Fruit fly (Drosophila melanogaster): ENCODE data around the gene Sap130.
A peak's percentile ranks its signal among the peaks of the same experiment; 100 is the strongest.

The Sap130 gene

DNA sequence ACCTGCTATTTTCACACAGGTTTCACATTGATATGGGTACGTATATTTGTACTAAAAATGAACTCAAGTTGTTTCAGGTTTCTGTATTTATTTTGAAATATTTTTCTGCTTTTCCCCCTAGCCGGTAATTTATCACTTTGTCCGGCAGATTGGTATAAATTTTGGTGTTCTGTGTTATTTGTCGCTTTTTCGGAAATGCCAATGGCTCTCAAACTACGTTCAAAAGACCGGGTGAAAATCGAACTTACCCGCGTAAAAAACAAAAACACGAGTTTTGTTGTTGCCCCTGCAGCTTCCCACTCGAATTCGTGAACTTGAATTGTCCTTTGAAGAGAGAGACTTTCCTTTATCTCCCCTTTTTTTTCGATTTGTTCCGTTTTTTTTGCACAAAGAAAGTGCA lies 36.8 kb downstream of the Sap130 start:
- TF ChIP-seq Clk (GFP tag; optimal IDR thresholded peaks at IDR 0.05): no peak
- no peak for TF ChIP-seq CG12768 (GFP tag; optimal IDR thresholded peaks at IDR 0.05)
- no peak for TF ChIP-seq Mnt (GFP tag; optimal IDR thresholded peaks at IDR 0.05)
- TF ChIP-seq Hr96 (GFP tag; optimal IDR thresholded peaks at IDR 0.05): no peak
- TF ChIP-seq CG14711 (tag; optimal IDR thresholded peaks at IDR 0.05): no peak
- TF ChIP-seq CG1620 (GFP tag; optimal IDR thresholded peaks at IDR 0.05): no peak
- no peak for TF ChIP-seq kay (GFP tag; ENCODE audit: borderline replicate concordance)
- TF ChIP-seq CG7045 (GFP tag; optimal IDR thresholded peaks at IDR 0.05): no peak
- no peak for TF ChIP-seq toe (GFP tag; optimal IDR thresholded peaks at IDR 0.05)
- no peak for TF ChIP-seq CG33017 (tag; optimal IDR thresholded peaks at IDR 0.05)
- TF ChIP-seq tj (GFP tag; optimal IDR thresholded peaks at IDR 0.05): no peak
- TF ChIP-seq pad (GFP tag; optimal IDR thresholded peaks at IDR 0.05): no peak

DNA sequence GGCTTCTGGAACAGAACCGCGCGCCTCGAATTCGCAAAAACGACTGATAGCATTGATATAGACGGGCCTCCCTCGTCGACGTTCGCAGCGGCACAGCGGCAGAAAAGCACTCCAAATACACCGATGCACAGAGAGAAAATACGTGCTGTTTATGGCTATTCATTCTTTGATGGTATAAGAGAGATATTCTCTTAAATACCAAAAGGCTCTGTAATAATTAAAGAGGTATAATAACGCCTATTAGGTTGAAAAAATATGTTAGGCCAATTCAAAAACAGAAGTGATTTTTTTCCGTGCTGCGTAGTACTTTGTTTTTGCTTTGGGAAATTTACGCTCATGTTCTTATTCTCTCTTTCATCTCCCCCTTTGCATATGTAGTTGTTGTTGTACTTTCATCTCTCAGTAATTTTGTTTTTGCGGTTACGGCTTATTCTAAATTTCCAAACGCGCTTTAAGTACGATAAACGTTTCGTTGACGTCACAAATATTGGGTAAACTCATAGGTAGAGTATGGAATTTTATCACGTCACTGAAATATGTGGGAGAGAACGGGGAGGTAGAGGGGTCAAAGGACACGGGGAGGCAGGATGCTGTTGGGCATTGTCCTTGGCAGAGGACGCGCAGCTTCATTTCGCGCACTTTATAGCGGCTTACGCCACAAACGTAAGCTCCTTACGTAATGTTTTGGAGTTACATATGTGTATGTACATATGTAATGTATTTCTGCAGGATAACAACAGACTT lies 37.5 kb downstream of the Sap130 start, which contains the start of gene nebu:
Gene nebu, minus strand, starts transcription at position 51 of the 744 bp plus-strand sequence.
- TF ChIP-seq CG5204 (GFP tag; optimal IDR thresholded peaks at IDR 0.05) (peak; percentile 98), CG12768 (GFP tag; optimal IDR thresholded peaks at IDR 0.05) (peak; percentile 98), kay (GFP tag; ENCODE audit: borderline replicate concordance) (peak; percentile 93), bab1 (GFP tag; optimal IDR thresholded peaks at IDR 0.05) (peak; percentile 97), pad (GFP tag; optimal IDR thresholded peaks at IDR 0.05) (peak; percentile 87), Crg-1 (GFP tag; optimal IDR thresholded peaks at IDR 0.05) (peak; percentile 95), CG7101 (tag; optimal IDR thresholded peaks at IDR 0.05) (peak; percentile 97), Mnt (GFP tag; optimal IDR thresholded peaks at IDR 0.05) (peak; percentile 91), toe (GFP tag; optimal IDR thresholded peaks at IDR 0.05) (peak; percentile 97), CG11617 (GFP tag; optimal IDR thresholded peaks at IDR 0.05) (peak; percentile 98), tj (GFP tag; optimal IDR thresholded peaks at IDR 0.05) (peak; percentile 88), CG1620 (GFP tag; optimal IDR thresholded peaks at IDR 0.05) (peak; percentile 97), Clk (GFP tag; optimal IDR thresholded peaks at IDR 0.05) (peak; percentile 98), CG33017 (tag; optimal IDR thresholded peaks at IDR 0.05) (peak; percentile 99), Hr96 (GFP tag; optimal IDR thresholded peaks at IDR 0.05) (peak; percentile 98), CG14711 (tag; optimal IDR thresholded peaks at IDR 0.05) (peak; percentile 94), CG7045 (GFP tag; optimal IDR thresholded peaks at IDR 0.05) (peak; percentile 99), cic (GFP tag; optimal IDR thresholded peaks at IDR 0.05) (peak; percentile 94), ovo (GFP tag; optimal IDR thresholded peaks at IDR 0.05) (peak; percentile 88), cnc (optimal IDR thresholded peaks at IDR 0.05) (no peak)

DNA sequence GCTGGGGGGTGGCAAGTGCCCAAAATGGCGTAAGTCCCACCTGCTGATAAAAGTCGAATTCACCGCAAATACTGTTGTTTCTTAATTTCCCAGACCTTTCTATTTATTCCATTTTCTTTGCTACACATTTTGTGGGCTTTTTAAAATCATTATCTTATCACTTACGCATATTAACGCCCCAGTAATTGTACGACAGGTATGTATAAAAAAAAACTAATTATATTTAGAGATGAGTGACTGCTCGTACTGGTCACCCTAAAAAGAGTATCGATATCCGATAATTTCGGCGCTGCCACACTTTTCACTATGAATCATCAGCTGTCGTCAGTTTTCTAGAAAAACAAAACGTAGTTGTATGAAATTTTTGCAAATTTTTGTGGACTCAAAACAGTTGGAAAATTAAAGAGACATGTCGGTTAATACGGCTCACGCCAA lies 44.2 kb downstream of the Sap130 start, which contains the start of the genes CG10948 and Wbp2:
Gene CG10948, minus strand, starts transcription at position 251 of the 435 bp plus-strand sequence.
Gene Wbp2, plus strand, starts transcription at position 299 of the 435 bp plus-strand sequence.
- no peak for TF ChIP-seq Hr96 (GFP tag; optimal IDR thresholded peaks at IDR 0.05)
- peak; percentile 55 for TF ChIP-seq tj (GFP tag; optimal IDR thresholded peaks at IDR 0.05)
- TF ChIP-seq CG12768 (GFP tag; optimal IDR thresholded peaks at IDR 0.05): peak; percentile 4
- no peak for TF ChIP-seq Crg-1 (GFP tag; optimal IDR thresholded peaks at IDR 0.05)
- peak; percentile 100 for TF ChIP-seq kay (GFP tag; ENCODE audit: borderline replicate concordance)
- TF ChIP-seq CG11617 (GFP tag; optimal IDR thresholded peaks at IDR 0.05): peak; percentile 71
- peak; percentile 30 for TF ChIP-seq Mnt (GFP tag; optimal IDR thresholded peaks at IDR 0.05)
- TF ChIP-seq CG33017 (tag; optimal IDR thresholded peaks at IDR 0.05): peak; percentile 17
- TF ChIP-seq bab1 (GFP tag; optimal IDR thresholded peaks at IDR 0.05): peak; percentile 52
- TF ChIP-seq pad (GFP tag; optimal IDR thresholded peaks at IDR 0.05): peak; percentile 12
- TF ChIP-seq CG7101 (tag; optimal IDR thresholded peaks at IDR 0.05): peak; percentile 34
- TF ChIP-seq toe (GFP tag; optimal IDR thresholded peaks at IDR 0.05): no peak
- peak; percentile 87 for TF ChIP-seq cic (GFP tag; optimal IDR thresholded peaks at IDR 0.05)

DNA sequence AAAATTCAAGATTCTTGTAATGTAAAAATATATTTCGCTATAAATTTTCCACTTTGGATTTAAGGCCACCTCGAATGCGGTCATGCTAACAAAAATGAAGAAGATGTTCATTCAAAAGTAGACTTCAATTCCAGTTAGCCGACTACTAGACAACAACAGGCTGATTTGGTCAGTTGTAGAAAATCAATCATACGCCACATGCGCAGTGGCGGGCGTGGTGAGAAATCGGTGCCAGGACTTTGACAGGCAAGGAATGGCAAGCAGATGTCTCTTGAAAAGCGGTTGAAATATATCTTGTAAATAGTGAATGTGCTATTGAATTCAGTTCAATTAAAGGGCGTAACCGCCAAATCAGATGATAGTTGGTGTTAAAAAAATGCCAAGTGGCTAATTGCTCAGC lies 47.7 kb downstream of the Sap130 start, which contains the start of gene Ent3:
Gene Ent3, plus strand, starts transcription at position 224 of the 400 bp plus-strand sequence.
- TF ChIP-seq Crg-1 (GFP tag; optimal IDR thresholded peaks at IDR 0.05) (no peak), CG11617 (GFP tag; optimal IDR thresholded peaks at IDR 0.05) (no peak), tj (GFP tag; optimal IDR thresholded peaks at IDR 0.05) (no peak), pad (GFP tag; optimal IDR thresholded peaks at IDR 0.05) (no peak), CG7045 (GFP tag; optimal IDR thresholded peaks at IDR 0.05) (no peak), Mnt (GFP tag; optimal IDR thresholded peaks at IDR 0.05) (no peak), ovo (GFP tag; optimal IDR thresholded peaks at IDR 0.05) (no peak), CG1620 (GFP tag; optimal IDR thresholded peaks at IDR 0.05) (no peak)

DNA sequence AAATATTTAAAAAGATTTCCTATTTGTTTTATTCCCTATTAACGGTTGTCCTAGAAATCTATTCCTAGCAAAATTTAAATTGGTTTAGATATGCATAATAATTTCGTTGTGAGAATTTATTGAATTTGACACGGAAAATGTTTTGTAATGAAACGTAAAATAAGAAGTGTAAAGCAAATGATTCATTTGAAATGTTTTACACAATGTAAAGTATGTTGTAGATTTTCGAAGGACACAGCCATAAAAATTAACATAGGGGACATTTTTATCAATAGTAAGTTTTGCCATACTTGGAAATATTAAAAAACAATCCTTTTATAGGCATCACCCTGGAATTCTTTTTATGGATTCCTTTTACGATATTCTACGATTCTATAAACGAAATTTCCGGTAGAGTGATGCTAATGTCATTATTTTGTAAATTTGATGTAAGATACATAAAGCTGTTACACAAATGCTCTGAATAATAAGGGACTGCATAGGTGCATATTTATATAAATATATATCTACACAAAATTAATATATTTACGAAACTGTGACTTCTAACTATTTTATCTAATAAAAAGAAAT lies 51.9 kb downstream of the Sap130 start:
- TF ChIP-seq CG33017 (tag; optimal IDR thresholded peaks at IDR 0.05) (no peak), toe (GFP tag; optimal IDR thresholded peaks at IDR 0.05) (no peak), CG7045 (GFP tag; optimal IDR thresholded peaks at IDR 0.05) (no peak), bab1 (GFP tag; optimal IDR thresholded peaks at IDR 0.05) (no peak), pad (GFP tag; optimal IDR thresholded peaks at IDR 0.05) (no peak), ovo (GFP tag; optimal IDR thresholded peaks at IDR 0.05) (no peak), cnc (optimal IDR thresholded peaks at IDR 0.05) (no peak), Hr96 (GFP tag; optimal IDR thresholded peaks at IDR 0.05) (no peak), CG14711 (tag; optimal IDR thresholded peaks at IDR 0.05) (no peak), tj (GFP tag; optimal IDR thresholded peaks at IDR 0.05) (no peak), Clk (GFP tag; optimal IDR thresholded peaks at IDR 0.05) (no peak), cic (GFP tag; optimal IDR thresholded peaks at IDR 0.05) (no peak), kay (GFP tag; ENCODE audit: borderline replicate concordance) (no peak), CG11617 (GFP tag; optimal IDR thresholded peaks at IDR 0.05) (no peak), CG1620 (GFP tag; optimal IDR thresholded peaks at IDR 0.05) (no peak), Mnt (GFP tag; optimal IDR thresholded peaks at IDR 0.05) (no peak), Crg-1 (GFP tag; optimal IDR thresholded peaks at IDR 0.05) (no peak), CG5204 (GFP tag; optimal IDR thresholded peaks at IDR 0.05) (no peak), CG7101 (tag; optimal IDR thresholded peaks at IDR 0.05) (no peak), CG12768 (GFP tag; optimal IDR thresholded peaks at IDR 0.05) (no peak)

Data from whole organism, adult.